Fruit fly (Drosophila melanogaster): ENCODE results near the gene Hrb98DE.

DNA sequence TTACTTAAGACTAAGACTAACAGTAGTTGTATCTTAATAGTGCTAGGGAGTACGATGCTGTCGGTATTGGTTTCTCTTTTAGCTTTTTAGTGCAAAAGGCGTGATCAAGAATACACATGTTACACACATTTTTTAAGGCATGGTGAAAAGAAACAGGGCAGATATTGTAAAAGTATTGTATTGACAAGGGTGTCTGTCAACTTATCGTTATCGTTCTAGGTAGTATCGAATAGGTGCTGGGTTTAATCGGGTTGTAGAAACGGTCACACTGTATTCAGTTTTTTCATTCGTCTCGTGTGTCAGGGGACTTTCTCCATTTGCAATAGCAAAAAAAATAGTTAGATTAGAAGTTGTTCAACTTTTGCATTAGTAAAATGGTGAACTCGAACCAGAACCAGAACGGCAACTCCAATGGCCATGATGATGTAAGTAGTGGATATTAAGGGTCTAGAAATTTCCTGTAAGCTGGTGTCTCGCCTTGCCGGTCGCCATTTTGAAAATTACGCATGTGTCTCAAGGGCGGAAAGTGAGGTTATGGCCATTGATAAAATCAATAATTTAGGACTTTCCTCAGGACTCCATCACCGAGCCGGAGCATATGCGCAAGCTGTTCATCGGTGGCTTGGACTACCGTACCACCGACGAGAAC is 634 bp downstream of the Hrb98DE start:
- TF ChIP-seq psq (optimal IDR thresholded peaks at IDR 0.05): no peak
- TF ChIP-seq h (optimal IDR thresholded peaks at IDR 0.05): no peak
- no peak for TF ChIP-seq Myc (optimal IDR thresholded peaks at IDR 0.05)
- TF ChIP-seq insv (optimal IDR thresholded peaks at IDR 0.05): no peak
